Worm (Caenorhabditis elegans): ENCODE measurements around the gene T20D3.5.
"Not testable (repeated sequence)": the region's sequence is repeated elsewhere in the genome, so short reads cannot be mapped to it uniquely, and the experiment has no call there.

T20D3.5 gene

ce11 chrIV:9312827-9313226 is 24.0 kb upstream of the T20D3.5 start, which contains the start of gene F49C12.7:
Gene F49C12.7 (minus strand): TSS chrIV:9312927.
- TF ChIP-seq flt-1 (GFP tag; IDR thresholded peaks at IDR 0.05); ztf-29 (GFP tag; IDR thresholded peaks at IDR 0.05); ref-1 (GFP tag; conservative IDR thresholded peaks at IDR 0.05): not testable (repeated sequence)

DNA sequence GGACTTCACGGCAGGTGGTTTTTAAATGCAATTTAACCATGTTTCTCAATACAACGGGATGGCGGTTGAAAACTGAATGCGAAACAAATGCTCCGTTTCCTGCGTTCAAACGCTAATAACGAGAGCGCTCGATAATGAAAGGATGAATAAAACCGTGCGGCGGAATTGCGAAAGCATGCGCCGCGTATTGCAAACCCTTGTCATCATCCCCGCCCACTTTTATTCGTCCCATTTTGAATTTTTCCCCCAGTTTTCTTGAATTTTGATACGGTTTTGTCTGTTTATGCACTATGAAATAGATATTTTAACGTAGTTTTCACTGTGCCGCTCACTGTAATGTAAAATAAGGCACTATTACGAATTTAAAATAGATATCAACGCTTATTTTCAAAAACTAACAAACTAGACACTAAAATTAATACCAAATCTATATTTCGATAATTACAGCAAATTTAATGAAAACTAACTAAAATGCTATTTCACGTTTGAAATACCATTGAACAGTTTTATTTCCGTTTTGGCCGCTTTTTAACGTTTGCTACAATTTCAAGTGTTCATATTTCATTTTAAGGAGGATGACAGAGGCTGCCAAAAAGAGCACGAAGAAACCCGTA is 20.7 kb upstream of the T20D3.5 start, which contains the start of the genes F49C12.9 and rpn-7:
Gene F49C12.9 (minus strand): TSS at position 148 of the 614 bp plus-strand sequence.
Gene rpn-7 (plus strand): TSS at position 564 of the 614 bp plus-strand sequence.
- TF ChIP-seq cog-1 (tag; optimal IDR thresholded peaks at IDR 0.05) (peak; percentile 52), ref-1 (GFP tag; conservative IDR thresholded peaks at IDR 0.05) (no peak), tab-1 (GFP tag; IDR thresholded peaks at IDR 0.05) (peak; percentile 81), ztf-23 (GFP tag; IDR thresholded peaks at IDR 0.05) (peak; percentile 85), med-1 (GFP tag; optimal IDR thresholded peaks at IDR 0.05; ENCODE audit: insufficient read depth) (peak; percentile 86)

- TF ChIP-seq ztf-23 (GFP tag; IDR thresholded peaks at IDR 0.05) = no peak
- TF ChIP-seq med-1 (GFP tag; optimal IDR thresholded peaks at IDR 0.05; ENCODE audit: insufficient read depth) = no peak
- no peak for TF ChIP-seq T22C8.4 (GFP tag; IDR thresholded peaks at IDR 0.05)
- no peak for TF ChIP-seq cog-1 (tag; optimal IDR thresholded peaks at IDR 0.05)
- no peak for TF ChIP-seq ref-1 (GFP tag; conservative IDR thresholded peaks at IDR 0.05)
- TF ChIP-seq ztf-29 (GFP tag; IDR thresholded peaks at IDR 0.05) = no peak
- TF ChIP-seq flt-1 (GFP tag; IDR thresholded peaks at IDR 0.05) = no peak
- no peak for TF ChIP-seq tab-1 (GFP tag; IDR thresholded peaks at IDR 0.05)
- no peak for TF ChIP-seq klf-2 (GFP tag; conservative IDR thresholded peaks at IDR 0.05)
These were observed 18.7 kb upstream of the T20D3.5 start for ce11 chrIV:9318147-9318546.

ce11 chrIV:9319080-9319479 is 17.8 kb upstream of the T20D3.5 start, which contains the start of the genes F49C12.11 and nemt-1:
Gene F49C12.11 (plus strand): TSS chrIV:9319380.
Gene nemt-1 (minus strand): TSS chrIV:9319439.
- TF ChIP-seq T22C8.4 (GFP tag; IDR thresholded peaks at IDR 0.05) (no peak), flt-1 (GFP tag; IDR thresholded peaks at IDR 0.05) (no peak), klf-2 (GFP tag; conservative IDR thresholded peaks at IDR 0.05) (no peak)

ce11 chrIV:9320023-9320422 is 16.8 kb upstream of the T20D3.5 start:
- TF ChIP-seq cog-1 (tag; optimal IDR thresholded peaks at IDR 0.05) (no peak), ztf-29 (GFP tag; IDR thresholded peaks at IDR 0.05) (no peak), med-1 (GFP tag; optimal IDR thresholded peaks at IDR 0.05; ENCODE audit: insufficient read depth) (no peak)

ce11 chrIV:9321039-9321851 is 15.6 kb upstream of the T20D3.5 start, which contains the start of the genes F49C12.12 and vha-17:
Gene F49C12.12 (minus strand): TSS chrIV:9321089.
Gene vha-17 (plus strand): TSS chrIV:9321801.
- TF ChIP-seq T22C8.4 (GFP tag; IDR thresholded peaks at IDR 0.05) (0 out of 2 replicates have a peak, but pooled peaks have one; percentile 46), klf-2 (GFP tag; conservative IDR thresholded peaks at IDR 0.05) (no peak)

DNA sequence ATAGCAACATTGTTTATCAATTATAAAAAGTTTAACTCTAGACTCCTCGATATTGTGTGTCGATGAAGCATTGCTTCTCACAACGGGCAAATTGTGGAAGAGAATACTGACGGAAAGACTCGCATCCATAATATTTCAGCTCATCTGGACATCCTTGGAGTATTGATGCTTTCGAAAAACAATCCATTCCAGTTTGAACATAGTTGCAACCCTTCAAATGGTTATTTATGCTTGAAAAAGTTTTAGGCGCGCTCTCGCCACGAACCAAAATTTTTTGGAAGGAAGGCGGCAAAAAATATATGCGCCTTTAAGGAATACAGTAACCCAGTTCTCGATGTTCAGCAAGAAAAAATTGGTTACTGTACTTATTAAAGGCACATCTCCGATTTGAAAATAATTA is 14.4 kb upstream of the T20D3.5 start:
- TF ChIP-seq cog-1 (tag; optimal IDR thresholded peaks at IDR 0.05) = no peak
- no peak for TF ChIP-seq klf-2 (GFP tag; conservative IDR thresholded peaks at IDR 0.05)
- no peak for TF ChIP-seq ztf-23 (GFP tag; IDR thresholded peaks at IDR 0.05)
- TF ChIP-seq med-1 (GFP tag; optimal IDR thresholded peaks at IDR 0.05; ENCODE audit: insufficient read depth) = no peak
- no peak for TF ChIP-seq flt-1 (GFP tag; IDR thresholded peaks at IDR 0.05)
- no peak for TF ChIP-seq T22C8.4 (GFP tag; IDR thresholded peaks at IDR 0.05)

DNA sequence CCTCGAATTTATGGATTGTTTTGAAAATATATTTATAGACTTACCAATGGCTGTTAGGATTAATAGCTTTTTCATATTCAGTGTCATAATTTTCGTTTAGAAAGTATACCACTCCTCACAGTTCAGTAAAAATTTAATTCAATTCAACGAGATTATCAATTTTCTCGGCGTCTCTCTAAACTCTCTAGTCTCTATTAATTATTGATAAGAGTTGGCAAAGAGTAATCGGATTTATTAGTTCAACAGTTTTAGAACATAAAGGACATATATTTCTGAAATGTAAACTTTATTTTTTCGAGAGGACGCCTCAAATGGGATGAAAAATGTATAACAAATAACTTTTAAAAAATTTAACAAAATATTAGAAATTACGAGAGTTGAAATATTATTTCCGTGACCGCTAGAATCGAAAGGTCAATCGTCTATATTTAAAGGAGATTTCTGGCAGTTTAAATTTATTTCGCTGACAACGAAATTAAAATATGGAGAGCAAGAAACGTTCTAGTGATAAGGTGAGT is 12.8 kb upstream of the T20D3.5 start, which contains the start of the genes nspg-11 and F49C12.15:
Gene nspg-11 (minus strand): TSS at position 101 of the 518 bp plus-strand sequence.
Gene F49C12.15 (plus strand): TSS at position 468 of the 518 bp plus-strand sequence.
- TF ChIP-seq ztf-23 (GFP tag; IDR thresholded peaks at IDR 0.05) = no peak
- no peak for TF ChIP-seq ztf-29 (GFP tag; IDR thresholded peaks at IDR 0.05)
- no peak for TF ChIP-seq tab-1 (GFP tag; IDR thresholded peaks at IDR 0.05)
- no peak for TF ChIP-seq T22C8.4 (GFP tag; IDR thresholded peaks at IDR 0.05)
- no peak for TF ChIP-seq med-1 (GFP tag; optimal IDR thresholded peaks at IDR 0.05; ENCODE audit: insufficient read depth)
- no peak for TF ChIP-seq ref-1 (GFP tag; conservative IDR thresholded peaks at IDR 0.05)
- TF ChIP-seq klf-2 (GFP tag; conservative IDR thresholded peaks at IDR 0.05) = no peak

DNA sequence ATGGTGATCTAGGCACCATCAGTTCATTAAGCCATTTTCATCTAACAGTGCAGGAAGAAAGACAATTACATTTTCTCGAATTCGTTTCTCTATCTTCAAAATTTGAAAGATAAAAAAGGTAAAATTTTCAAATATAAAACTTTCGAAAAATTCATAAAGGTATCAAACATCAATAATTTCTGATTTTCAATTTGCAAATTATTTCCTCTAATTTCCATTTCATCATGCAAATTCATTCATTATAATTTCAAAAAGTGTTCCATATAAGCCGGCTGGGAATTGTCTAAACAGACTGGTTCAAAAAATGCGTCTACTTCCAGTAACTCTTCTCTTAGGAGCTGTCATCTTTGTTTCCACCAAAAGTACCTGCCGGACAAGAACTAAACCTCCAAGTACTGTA is 9.1 kb upstream of the T20D3.5 start, which contains the start of gene clec-183:
Gene clec-183 (plus strand): TSS at position 301 of the 400 bp plus-strand sequence.
- TF ChIP-seq flt-1 (GFP tag; IDR thresholded peaks at IDR 0.05) = no peak
- TF ChIP-seq med-1 (GFP tag; optimal IDR thresholded peaks at IDR 0.05; ENCODE audit: insufficient read depth) = no peak
- TF ChIP-seq ref-1 (GFP tag; conservative IDR thresholded peaks at IDR 0.05) = no peak

DNA sequence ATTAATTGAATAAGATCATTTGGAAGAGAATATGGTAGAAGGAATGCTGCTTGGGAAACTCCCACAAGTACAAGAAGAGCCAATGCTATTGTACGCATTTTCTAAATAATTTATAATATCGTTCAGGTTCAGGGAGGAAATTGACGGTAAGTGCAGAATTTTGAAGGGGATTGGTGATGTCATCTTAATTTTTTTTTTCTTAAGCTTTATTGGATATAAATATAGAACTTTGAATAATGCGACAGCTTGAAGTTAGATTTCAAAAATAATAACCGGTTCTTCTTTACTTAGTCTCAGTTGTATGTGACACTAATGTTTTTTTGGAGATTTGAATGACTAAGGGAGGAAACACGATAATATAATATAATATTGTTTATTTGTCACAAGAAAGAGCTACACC is 6.1 kb upstream of the T20D3.5 start, which contains the start of gene nspg-7.1:
Gene nspg-7.1 (minus strand): TSS at position 101 of the 400 bp plus-strand sequence.
- TF ChIP-seq med-1 (GFP tag; optimal IDR thresholded peaks at IDR 0.05; ENCODE audit: insufficient read depth) = no peak
- no peak for TF ChIP-seq tab-1 (GFP tag; IDR thresholded peaks at IDR 0.05)
- no peak for TF ChIP-seq ztf-23 (GFP tag; IDR thresholded peaks at IDR 0.05)
- TF ChIP-seq ztf-29 (GFP tag; IDR thresholded peaks at IDR 0.05) = no peak
- no peak for TF ChIP-seq T22C8.4 (GFP tag; IDR thresholded peaks at IDR 0.05)
- no peak for TF ChIP-seq cog-1 (tag; optimal IDR thresholded peaks at IDR 0.05)
- TF ChIP-seq klf-2 (GFP tag; conservative IDR thresholded peaks at IDR 0.05) = no peak
- no peak for TF ChIP-seq ref-1 (GFP tag; conservative IDR thresholded peaks at IDR 0.05)
- TF ChIP-seq flt-1 (GFP tag; IDR thresholded peaks at IDR 0.05) = no peak

Data from whole organism, midembryonic.